Fruit fly (Drosophila melanogaster) S2 (cell line): ENCODE data around the gene CG15019.

Experiments
- CG8478 ChIP-seq: fragments of >200 bp; optimal IDR thresholded peaks from 2 replicates; lab custom pipeline; 2018
- CTCF ChIP-seq, 2 experiments: fragments of >200 bp; optimal IDR thresholded peaks; 2 replicates each; lab custom pipeline; 2018

DNA sequence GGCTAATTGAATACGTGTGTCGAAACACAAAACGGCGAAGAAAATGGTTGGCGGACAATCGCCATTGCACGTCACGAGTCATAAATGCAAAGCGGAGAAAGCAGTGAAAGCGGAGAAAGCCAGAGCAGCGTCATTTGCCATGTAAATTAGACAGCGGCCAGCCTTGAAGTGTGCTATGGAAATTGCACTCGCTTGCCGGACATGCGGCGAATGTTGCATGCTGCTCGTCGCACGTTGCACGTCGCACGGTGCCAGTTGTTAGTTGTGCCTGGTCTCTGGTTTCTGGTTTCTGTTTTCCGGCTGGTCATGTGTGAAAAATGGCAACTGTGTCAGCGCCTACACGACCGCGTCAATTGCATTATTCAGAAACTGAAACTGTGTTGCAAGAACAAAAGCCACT is 28.4 kb downstream of the CG15019 start:
- TF ChIP-seq CTCF (optimal IDR thresholded peaks at IDR 0.05; lab: Kevin White, UChicago), result no peak
- no peak for TF ChIP-seq CG8478
